Fruit fly (Drosophila melanogaster) whole organism, wandering third instar larva: ENCODE results near the gene Cyp4g15.

Experiments used
- CG9705 ChIP-seq: fragments of 200-800 bp; sonication (Bioruptor generic); optimal IDR thresholded peaks from 2 replicates; lab custom pipeline; 2018; ENCODE audit warnings: missing biosample characterization, mild to moderate bottlenecking, missing genetic modification characterization
- Dif ChIP-seq: fragments of 200-275, 200-300 bp; sonication (Bioruptor generic); optimal IDR thresholded peaks from 2 replicates; lab custom pipeline; 2018; ENCODE audit warnings: missing biosample characterization, missing genetic modification characterization; ENCODE audit not compliant: partially characterized antibody
- Myc ChIP-seq: fragments of >200 bp; optimal IDR thresholded peaks from 2 replicates; lab custom pipeline; 2017
- N ChIP-seq: fragments of >200 bp; optimal IDR thresholded peaks from 2 replicates; lab custom pipeline; 2018; ENCODE audit warnings: missing biosample characterization, missing external identifiers, missing genetic modification characterization
- Vsx2 ChIP-seq: fragments of 200-300, 225-300 bp; sonication (Bioruptor generic); optimal IDR thresholded peaks from 2 replicates; lab custom pipeline; 2018; ENCODE audit warnings: missing biosample characterization, missing genetic modification characterization; ENCODE audit not compliant: partially characterized antibody
- dl ChIP-seq, 2 experiments: fragments of 175-275, 200-275 bp in 1 of 2; fragments of 200-275 bp in 1 of 2; sonication (Bioruptor generic); optimal IDR thresholded peaks; lab custom pipeline; 2018; ENCODE audit warnings: mild to moderate bottlenecking in 2 of 2, missing biosample characterization in 2 of 2, missing genetic modification characterization in 2 of 2, moderate library complexity in 2 of 2; ENCODE audit not compliant: partially characterized antibody in 2 of 2, insufficient read depth in 1 of 2

dm6 chrX:11495474-11495873 is 18.6 kb downstream of the Cyp4g15 start:
- TF ChIP-seq Myc: no peak
- no peak for TF ChIP-seq N (GFP tag; lab: Kevin White, UChicago)
- TF ChIP-seq dl (GFP tag; optimal IDR thresholded peaks at IDR 0.05; lab: Kevin White, UChicago; ENCODE audit: insufficient read depth in 1 of 2, partially characterized antibody in 2 of 2): no peak
- no peak for TF ChIP-seq CG9705 (GFP tag; lab: Kevin White, UChicago)
- no peak for TF ChIP-seq Vsx2
- no peak for TF ChIP-seq Dif (GFP tag; lab: Kevin White, UChicago)
